Worm (Caenorhabditis elegans) whole organism, late embryonic: ENCODE measurements around the gene unc-79.

Experiments used
- ama-1 ChIP-seq: fragments of 150-350 bp; optimal IDR thresholded peaks from 2 replicates; lab custom pipeline; 2014
- elt-2 ChIP-seq: sonication (generic microtip); optimal IDR thresholded peaks from 2 replicates; lab custom pipeline; 2016; ENCODE audit warnings: missing genetic modification reagents, missing genetic modification characterization, missing compliant biosample characterization
- ets-4 ChIP-seq: sonication (generic microtip); optimal IDR thresholded peaks from 2 replicates; lab custom pipeline; 2016; ENCODE audit warnings: missing genetic modification characterization, missing compliant biosample characterization
- hlh-8 ChIP-seq: sonication (generic microtip); optimal IDR thresholded peaks from 2 replicates; lab custom pipeline; 2016; ENCODE audit warnings: missing genotype, missing genetic modification characterization, missing compliant biosample characterization
- mec-3 ChIP-seq: sonication (generic microtip); optimal IDR thresholded peaks from 2 replicates; lab custom pipeline; 2016; ENCODE audit warnings: borderline replicate concordance, missing genetic modification characterization, missing compliant biosample characterization
- nfya-1 ChIP-seq: sonication (generic microtip); optimal IDR thresholded peaks from 2 replicates; lab custom pipeline; 2017; ENCODE audit warnings: missing genetic modification characterization, mild to moderate bottlenecking, missing compliant biosample characterization, antibody characterized with exemption, moderate library complexity
- pros-1 ChIP-seq: fragments of 150-350 bp; optimal IDR thresholded peaks from 2 replicates; lab custom pipeline; 2014; ENCODE audit warnings: missing biosample characterization, missing genetic modification reagents, missing genetic modification characterization
- tbx-2 ChIP-seq: sonication (generic microtip); optimal IDR thresholded peaks from 2 replicates; lab custom pipeline; 2016; ENCODE audit warnings: missing genetic modification characterization, missing compliant biosample characterization
- tbx-7 ChIP-seq: sonication (generic microtip); optimal IDR thresholded peaks from 2 replicates; lab custom pipeline; 2016; ENCODE audit warnings: missing genotype, missing genetic modification characterization, missing compliant biosample characterization
- unc-55 ChIP-seq: sonication (generic microtip); optimal IDR thresholded peaks from 2 replicates; lab custom pipeline; 2017; ENCODE audit warnings: missing biosample characterization, missing genetic modification reagents, missing genetic modification characterization
- zip-5 ChIP-seq: sonication (generic microtip); optimal IDR thresholded peaks from 2 replicates; lab custom pipeline; 2016; ENCODE audit warnings: missing genetic modification characterization, missing compliant biosample characterization

- TF ChIP-seq tbx-7 (tag; lab: Kevin White, UChicago) (no peak), ets-4 (tag; lab: Kevin White, UChicago) (no peak), elt-2 (tag; lab: Kevin White, UChicago) (no peak), nfya-1 (tag; lab: Kevin White, UChicago) (no peak), ama-1 (lab: Kevin White, UChicago) (no peak), tbx-2 (no peak), pros-1 (no peak), zip-5 (no peak), mec-3 (tag; lab: Kevin White, UChicago) (no peak), unc-55 (no peak), hlh-8 (tag; lab: Kevin White, UChicago) (no peak)
These were observed 36.7 kb downstream of the unc-79 start for ce11 chrIII:4103171-4103570.
